Worm (Caenorhabditis elegans) whole organism, L4 larva: Measurements from ENCODE around the gene fbxa-61.

Experiments used
- R02D3.7 ChIP-seq: fragments of 150-350 bp; sonication (generic microtip); optimal IDR thresholded peaks from 3 replicates; lab custom pipeline; 2014; ENCODE audit warnings: missing biosample characterization, missing genetic modification characterization
- Y5F2A.4 ChIP-seq: fragments of 200-800 bp; sonication (Bioruptor generic); optimal IDR thresholded peaks from 2 replicates; lab custom pipeline; 2018; ENCODE audit warnings: mild to moderate bottlenecking, missing genetic modification characterization, missing compliant biosample characterization
- ces-1 ChIP-seq: fragments of 150-350 bp; sonication (generic microtip); optimal IDR thresholded peaks from 4 replicates; lab custom pipeline; 2014; ENCODE audit warnings: missing biosample characterization, missing genetic modification reagents, missing genetic modification characterization
- mep-1 ChIP-seq: fragments of 150-350 bp; sonication (generic microtip); optimal IDR thresholded peaks from 3 replicates; lab custom pipeline; 2014; ENCODE audit warnings: missing biosample characterization, missing genetic modification characterization
- nhr-11 ChIP-seq: fragments of 150-350 bp; optimal IDR thresholded peaks from 2 replicates; lab custom pipeline; 2014; ENCODE audit warnings: missing biosample characterization, missing genetic modification characterization
- nhr-237 ChIP-seq: sonication (generic microtip); optimal IDR thresholded peaks from 2 replicates; lab custom pipeline; 2017; ENCODE audit warnings: missing biosample characterization, missing genetic modification characterization
- nhr-25 ChIP-seq: sonication (generic microtip); optimal IDR thresholded peaks from 2 replicates; lab custom pipeline; 2017; ENCODE audit warnings: missing genetic modification characterization, mild to moderate bottlenecking, missing compliant biosample characterization, antibody characterized with exemption, moderate library complexity, borderline replicate concordance; ENCODE audit not compliant: insufficient read depth
- nhr-48 ChIP-seq: sonication (generic microtip); optimal IDR thresholded peaks from 2 replicates; lab custom pipeline; 2016; ENCODE audit warnings: mild to moderate bottlenecking, missing genetic modification characterization, missing compliant biosample characterization
- unc-130 ChIP-seq: sonication (generic microtip); optimal IDR thresholded peaks from 2 replicates; lab custom pipeline; 2016; ENCODE audit warnings: missing genetic modification reagents, missing genetic modification characterization, missing compliant biosample characterization
- zfp-3 ChIP-seq: fragments of 200-800 bp; sonication (Bioruptor generic); conservative IDR thresholded peaks from 2 replicates; pipeline ENCODE4 v1.3.6; 2022; ENCODE audit warnings: missing genetic modification reagents, missing genetic modification characterization, missing compliant biosample characterization

ce11 chrIII:1288473-1289056 is 49.7 kb downstream of the fbxa-61 start, which contains the start of gene fbxa-50:
- TF ChIP-seq nhr-237 (tag; lab: Kevin White, UChicago), result no peak
- TF ChIP-seq nhr-25, result no peak
- TF ChIP-seq nhr-48 (tag; lab: Kevin White, UChicago), result no peak
- no peak for TF ChIP-seq mep-1 (tag; lab: Kevin White, UChicago)
- TF ChIP-seq Y5F2A.4 (GFP tag; lab: Kevin White, UChicago), result no peak
- no peak for TF ChIP-seq zfp-3
- TF ChIP-seq ces-1 (GFP tag; lab: Kevin White, UChicago), result no peak
- TF ChIP-seq nhr-11 (tag; lab: Kevin White, UChicago), result no peak
- no peak for TF ChIP-seq unc-130 (GFP tag; lab: Kevin White, UChicago)
- TF ChIP-seq R02D3.7 (tag; lab: Kevin White, UChicago), result no peak
